Worm (Caenorhabditis elegans) whole organism, L2 larva: ENCODE measurements around the gene sos-1.

Experiments
- C34F6.9 ChIP-seq: fragments of 150-350 bp; optimal IDR thresholded peaks from 2 replicates; lab custom pipeline; 2014; ENCODE audit warnings: missing biosample characterization, missing genetic modification characterization
- R02D3.7 ChIP-seq: fragments of 150-350 bp; optimal IDR thresholded peaks from 2 replicates; lab custom pipeline; 2014; ENCODE audit warnings: missing biosample characterization, missing genetic modification characterization
- Y55F3AM.14 ChIP-seq: fragments of 200-800 bp; sonication (Bioruptor generic); optimal IDR thresholded peaks from 2 replicates; lab custom pipeline; 2018; ENCODE audit warnings: mild to moderate bottlenecking, missing genetic modification characterization, missing compliant biosample characterization
- aly-2 ChIP-seq: fragments of 150-350 bp; optimal IDR thresholded peaks from 2 replicates; lab custom pipeline; 2014; ENCODE audit warnings: missing biosample characterization, missing genetic modification characterization
- blmp-1 ChIP-seq: sonication (generic microtip); optimal IDR thresholded peaks from 2 replicates; lab custom pipeline; 2017; ENCODE audit warnings: missing genetic modification characterization, mild to moderate bottlenecking, missing compliant biosample characterization, antibody characterized with exemption, moderate library complexity; ENCODE audit not compliant: insufficient read depth
- ceh-16 ChIP-seq: fragments of 150-350 bp; optimal IDR thresholded peaks from 2 replicates; lab custom pipeline; 2014; ENCODE audit warnings: missing biosample characterization, missing genetic modification characterization
- ceh-82 ChIP-seq: fragments of 150-350 bp; optimal IDR thresholded peaks from 2 replicates; lab custom pipeline; 2014; ENCODE audit warnings: missing biosample characterization, missing genetic modification characterization
- crh-2 ChIP-seq: sonication (generic microtip); optimal IDR thresholded peaks from 2 replicates; lab custom pipeline; 2017; ENCODE audit warnings: missing biosample characterization, missing genetic modification characterization
- dmd-4 ChIP-seq: sonication (generic microtip); optimal IDR thresholded peaks from 2 replicates; lab custom pipeline; 2017; ENCODE audit warnings: missing biosample characterization, missing genetic modification characterization
- elt-1 ChIP-seq: fragments of 150-350 bp; optimal IDR thresholded peaks from 2 replicates; lab custom pipeline; 2014; ENCODE audit warnings: missing biosample characterization, missing genetic modification characterization
- elt-3 ChIP-seq: sonication (generic microtip); optimal IDR thresholded peaks from 2 replicates; lab custom pipeline; 2017; ENCODE audit warnings: missing biosample characterization, missing genetic modification characterization
- fos-1 ChIP-seq: fragments of 150-350 bp; optimal IDR thresholded peaks from 2 replicates; lab custom pipeline; 2014; ENCODE audit warnings: missing biosample characterization, missing genetic modification characterization
- lin-11 ChIP-seq: fragments of 150-350 bp; sonication (generic microtip); optimal IDR thresholded peaks from 2 replicates; lab custom pipeline; 2014; ENCODE audit warnings: missing biosample characterization, missing genetic modification characterization, inconsistent platforms, mixed read lengths
- lin-13 ChIP-seq: fragments of 150-350 bp; optimal IDR thresholded peaks from 2 replicates; lab custom pipeline; 2014; ENCODE audit warnings: missing biosample characterization, missing genetic modification reagents, missing genetic modification characterization
- lsy-2 ChIP-seq, 2 experiments: fragments of 150-350 bp in 1 of 2; sonication (generic microtip) in 1 of 2; optimal IDR thresholded peaks; 2 replicates each; lab custom pipeline; 2014 to 2017; ENCODE audit warnings: missing biosample characterization in 2 of 2, missing genetic modification characterization in 2 of 2
- mab-5 ChIP-seq: fragments of 150-350 bp; optimal IDR thresholded peaks from 2 replicates; lab custom pipeline; 2014; ENCODE audit warnings: missing biosample characterization, missing genetic modification characterization
- nhr-11 ChIP-seq: fragments of 150-350 bp; optimal IDR thresholded peaks from 2 replicates; lab custom pipeline; 2014; ENCODE audit warnings: missing biosample characterization, missing genetic modification characterization
- nhr-12 ChIP-seq: fragments of 150-350 bp; optimal IDR thresholded peaks from 2 replicates; lab custom pipeline; 2014; ENCODE audit warnings: missing biosample characterization, missing genetic modification characterization
- nhr-129 ChIP-seq: fragments of 150-350 bp; optimal IDR thresholded peaks from 2 replicates; lab custom pipeline; 2014; ENCODE audit warnings: missing biosample characterization, missing genetic modification characterization
- nhr-21 ChIP-seq: fragments of 150-350 bp; optimal IDR thresholded peaks from 2 replicates; lab custom pipeline; 2014; ENCODE audit warnings: missing biosample characterization, missing genetic modification characterization
- nhr-23 ChIP-seq: fragments of 150-350 bp; optimal IDR thresholded peaks from 2 replicates; lab custom pipeline; 2014; ENCODE audit warnings: missing biosample characterization, missing genetic modification reagents, missing genetic modification characterization
- nhr-237 ChIP-seq: fragments of 150-350 bp; optimal IDR thresholded peaks from 2 replicates; lab custom pipeline; 2014; ENCODE audit warnings: missing biosample characterization, missing genetic modification characterization
- nhr-25 ChIP-seq: fragments of 150-350 bp; sonication (generic microtip); optimal IDR thresholded peaks from 3 replicates; lab custom pipeline; 2014; ENCODE audit warnings: missing biosample characterization, missing genetic modification characterization
- nhr-77 ChIP-seq: fragments of 150-350 bp; optimal IDR thresholded peaks from 2 replicates; lab custom pipeline; 2014; ENCODE audit warnings: missing biosample characterization, missing genetic modification characterization
- sem-4 ChIP-seq: fragments of 150-350 bp; optimal IDR thresholded peaks from 2 replicates; lab custom pipeline; 2014; ENCODE audit warnings: missing biosample characterization, missing genetic modification reagents, missing genetic modification characterization
- sma-3 ChIP-seq: sonication (generic microtip); optimal IDR thresholded peaks from 2 replicates; lab custom pipeline; 2016; ENCODE audit warnings: missing genetic modification reagents, missing genetic modification characterization, missing compliant biosample characterization
- sma-9 ChIP-seq, 2 experiments: fragments of 150-350 bp in 1 of 2; sonication (generic microtip) in 1 of 2; optimal IDR thresholded peaks; 2 replicates each; lab custom pipeline; 2014 to 2016; ENCODE audit warnings: missing genetic modification characterization in 2 of 2, mild to moderate bottlenecking in 1 of 2, missing biosample characterization in 1 of 2, missing compliant biosample characterization in 1 of 2, missing genetic modification reagents in 1 of 2, moderate library complexity in 1 of 2
- unc-55 ChIP-seq: fragments of 150-350 bp; sonication (generic microtip); optimal IDR thresholded peaks from 3 replicates; lab custom pipeline; 2014; ENCODE audit warnings: missing biosample characterization, missing genetic modification reagents, missing genetic modification characterization
- unc-62 ChIP-seq: fragments of 150-350 bp; optimal IDR thresholded peaks from 2 replicates; lab custom pipeline; 2014; ENCODE audit warnings: missing biosample characterization, missing genetic modification reagents, missing genetic modification characterization
- ztf-1 ChIP-seq: fragments of 200-800 bp; sonication (Bioruptor generic); conservative IDR thresholded peaks from 2 replicates; pipeline ENCODE4 v1.3.6; 2022; ENCODE audit warnings: missing genetic modification characterization, missing compliant biosample characterization
- ztf-11 ChIP-seq: sonication (generic microtip); optimal IDR thresholded peaks from 2 replicates; lab custom pipeline; 2017; ENCODE audit warnings: missing biosample characterization, missing genetic modification characterization
- ztf-4 ChIP-seq: fragments of 150-350 bp; optimal IDR thresholded peaks from 2 replicates; lab custom pipeline; 2014; ENCODE audit warnings: missing biosample characterization, missing genetic modification characterization

The sos-1 gene

ce11 chrV:4507129-4507528 is 42.0 kb downstream of the sos-1 start:
- TF ChIP-seq elt-3 (tag; lab: Kevin White, UChicago): no peak
- peak; percentile 18 for TF ChIP-seq mab-5 (tag; lab: Kevin White, UChicago)
- peak; percentile 49 for TF ChIP-seq unc-62 (GFP tag; lab: Kevin White, UChicago)
- TF ChIP-seq ceh-16 (tag; lab: Kevin White, UChicago): no peak

- no peak for TF ChIP-seq sma-3
- TF ChIP-seq unc-62 (GFP tag; lab: Kevin White, UChicago): peak; percentile 5
- TF ChIP-seq lin-11: no peak
- peak; percentile 24 for TF ChIP-seq ceh-16 (tag; lab: Kevin White, UChicago)
- TF ChIP-seq nhr-25 (tag; lab: Kevin White, UChicago): peak; percentile 14
- no peak for TF ChIP-seq nhr-23
- peak; percentile 14 for TF ChIP-seq nhr-21 (tag; lab: Kevin White, UChicago)
- TF ChIP-seq sma-9 (GFP tag; optimal IDR thresholded peaks at IDR 0.05; lab: Kevin White, UChicago): no peak
- no peak for TF ChIP-seq sma-9 (tag; optimal IDR thresholded peaks at IDR 0.05; lab: Kevin White, UChicago)
- TF ChIP-seq fos-1: no peak
Measured at ce11 chrV:4506681-4507080, 42.4 kb downstream of the sos-1 start.

DNA sequence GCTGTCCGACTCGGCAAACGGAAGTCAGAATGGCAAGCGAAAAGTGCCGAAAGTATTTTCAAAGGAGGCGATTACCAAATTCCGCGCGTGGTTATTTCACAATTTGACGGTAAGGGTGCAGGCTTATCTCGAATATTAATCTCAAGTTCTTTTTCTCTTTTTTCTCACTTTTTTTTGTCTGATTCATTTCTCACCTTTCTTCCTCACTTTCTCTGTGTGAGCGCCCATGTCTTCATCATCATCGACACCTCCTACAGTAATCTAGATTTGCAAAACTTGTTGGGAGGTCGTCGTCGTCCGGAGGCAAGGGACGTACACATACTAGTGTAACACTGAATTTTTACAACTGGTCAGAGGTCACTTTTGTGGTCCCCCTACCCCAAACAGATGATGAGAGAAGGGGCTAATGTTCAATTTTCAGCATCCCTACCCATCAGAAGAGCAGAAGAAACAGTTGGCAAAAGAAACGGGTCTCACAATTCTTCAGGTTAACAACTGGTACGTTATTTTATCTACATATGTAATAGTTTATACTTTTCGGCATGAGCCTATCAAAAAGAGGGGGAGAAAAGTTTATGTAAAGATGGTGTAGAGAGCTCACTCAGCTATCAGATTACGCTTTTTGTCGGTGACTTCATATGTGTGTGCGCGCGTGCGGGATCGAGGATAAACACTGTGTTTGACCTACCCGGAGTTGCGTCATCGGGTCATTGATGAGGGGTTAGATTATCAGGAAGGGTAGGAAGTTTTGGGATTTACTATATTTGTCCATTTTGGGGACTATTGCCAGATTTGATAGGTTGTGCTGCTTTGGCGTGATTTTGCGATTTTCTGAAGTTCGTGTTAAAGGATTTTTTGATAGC is 43.5 kb downstream of the sos-1 start:
- TF ChIP-seq blmp-1 (tag; lab: Kevin White, UChicago) (peak; percentile 57), nhr-21 (tag; lab: Kevin White, UChicago) (no peak), nhr-237 (tag; lab: Kevin White, UChicago) (no peak), aly-2 (tag; lab: Kevin White, UChicago) (no peak), crh-2 (tag; lab: Kevin White, UChicago) (no peak), Y55F3AM.14 (GFP tag; lab: Kevin White, UChicago) (no peak), sma-3 (no peak), nhr-25 (tag; lab: Kevin White, UChicago) (peak; percentile 24), unc-55 (peak; percentile 30), nhr-77 (tag; lab: Kevin White, UChicago) (no peak), ceh-82 (tag; lab: Kevin White, UChicago) (no peak), unc-62 (GFP tag; lab: Kevin White, UChicago) (no peak), nhr-23 (no peak), lin-11 (no peak), ceh-16 (tag; lab: Kevin White, UChicago) (peak; percentile 83), R02D3.7 (no peak), lsy-2 (tag; optimal IDR thresholded peaks at IDR 0.05; lab: Kevin White, UChicago) (no peak), ztf-11 (tag; lab: Kevin White, UChicago) (no peak), elt-1 (tag; lab: Kevin White, UChicago) (no peak), dmd-4 (tag; lab: Kevin White, UChicago) (no peak), ztf-1 (GFP tag; lab: Robert Waterston, UW) (no peak)

- TF ChIP-seq C34F6.9 (tag; lab: Kevin White, UChicago) (no peak), blmp-1 (tag; lab: Kevin White, UChicago) (no peak), fos-1 (no peak), nhr-12 (tag; lab: Kevin White, UChicago) (no peak), unc-55 (no peak)
Measured at ce11 chrV:4505000-4505399, 44.1 kb downstream of the sos-1 start.

ce11 chrV:4504445-4504844 is 44.6 kb downstream of the sos-1 start:
- no peak for TF ChIP-seq elt-1 (tag; lab: Kevin White, UChicago)
- TF ChIP-seq lin-13 (GFP tag; lab: Kevin White, UChicago): no peak
- TF ChIP-seq blmp-1 (tag; lab: Kevin White, UChicago): no peak
- no peak for TF ChIP-seq ztf-4 (tag; lab: Kevin White, UChicago)
- no peak for TF ChIP-seq nhr-21 (tag; lab: Kevin White, UChicago)
- no peak for TF ChIP-seq C34F6.9 (tag; lab: Kevin White, UChicago)
- no peak for TF ChIP-seq sem-4 (tag; lab: Kevin White, UChicago)
- no peak for TF ChIP-seq nhr-129 (tag; lab: Kevin White, UChicago)
- TF ChIP-seq nhr-11 (tag; lab: Kevin White, UChicago): no peak
